Worm (Caenorhabditis elegans): Measurements from ENCODE around the gene bgal-1.

DNA sequence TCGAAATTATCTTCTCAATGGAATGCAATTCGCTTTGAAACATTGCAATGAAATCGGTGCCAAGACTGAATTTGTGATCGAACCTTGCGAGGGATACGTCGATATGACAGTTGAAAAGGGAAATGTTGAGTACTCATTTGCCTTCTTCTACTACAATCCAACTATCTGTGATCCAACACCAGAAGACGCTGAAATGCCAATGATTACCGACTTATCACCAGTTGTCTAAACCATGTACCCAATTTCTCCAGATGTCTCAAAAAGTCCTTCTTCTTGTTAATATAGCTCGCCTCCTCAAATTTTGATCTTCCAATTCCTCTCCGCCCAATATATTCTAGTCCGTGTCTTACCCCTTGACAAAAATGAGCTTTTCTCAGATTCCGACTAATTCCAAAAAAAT, 9.7 kb downstream of the bgal-1 start:
- no peak for TF ChIP-seq nhr-237 (tag; optimal IDR thresholded peaks at IDR 0.05)
- TF ChIP-seq snpc-4 (tag; optimal IDR thresholded peaks at IDR 0.05), result no peak
- TF ChIP-seq mab-5 (tag; optimal IDR thresholded peaks at IDR 0.05), result no peak
- no peak for TF ChIP-seq aly-2 (tag; optimal IDR thresholded peaks at IDR 0.05)
- no peak for TF ChIP-seq R02D3.7 (tag; optimal IDR thresholded peaks at IDR 0.05)

Data from whole organism, L2 larva.